Fruit fly (Drosophila melanogaster) whole organism, embryonic: ENCODE measurements around the gene Setx.
A peak's percentile ranks its signal among the peaks of the same experiment; 100 is the strongest.

Experiments
- Abd-B ChIP-seq: fragments of 200-800 bp; sonication (Bioruptor generic); optimal IDR thresholded peaks from 2 replicates; lab custom pipeline; 2018; ENCODE audit warnings: missing biosample characterization, mild to moderate bottlenecking, missing genetic modification characterization, moderate library complexity
- Atf-2 ChIP-seq: fragments of 200-800 bp; sonication (Bioruptor generic); optimal IDR thresholded peaks from 2 replicates; lab custom pipeline; 2016; ENCODE audit warnings: missing biosample characterization, missing genetic modification characterization
- B-H2 ChIP-seq: fragments of 200-800 bp; sonication (Bioruptor generic); optimal IDR thresholded peaks from 2 replicates; lab custom pipeline; 2018; ENCODE audit warnings: missing biosample characterization, mild to moderate bottlenecking, missing genetic modification characterization
- BEAF-32 ChIP-seq: fragments of 200-800 bp; sonication (Bioruptor generic); optimal IDR thresholded peaks from 3 replicates; lab custom pipeline; 2017; ENCODE audit warnings: missing biosample characterization, missing genetic modification characterization, mild to moderate bottlenecking, moderate library complexity, missing genetic modification reagents
- Blimp-1 ChIP-seq: fragments of 200-800 bp; sonication (Bioruptor generic); optimal IDR thresholded peaks from 3 replicates; lab custom pipeline; 2018; ENCODE audit warnings: missing biosample characterization, missing genetic modification characterization, mild to moderate bottlenecking, moderate library complexity, missing genetic modification reagents
- CG12769 ChIP-seq: fragments of 200-800 bp; sonication (Bioruptor generic); optimal IDR thresholded peaks from 2 replicates; lab custom pipeline; 2019; ENCODE audit warnings: missing biosample characterization, mild to moderate bottlenecking, missing genetic modification characterization, moderate library complexity
- CG14667 ChIP-seq: fragments of 200-800 bp; sonication (Bioruptor generic); IDR thresholded peaks from 2 replicates; pipeline ENCODE4 v1.3.6; 2022; ENCODE audit warnings: missing biosample characterization, missing genetic modification characterization
- CG15514 ChIP-seq: fragments of 200-800 bp; sonication (Bioruptor generic); optimal IDR thresholded peaks from 3 replicates; lab custom pipeline; 2017; ENCODE audit warnings: missing biosample characterization, missing genetic modification characterization, mild to moderate bottlenecking, moderate library complexity, missing genetic modification reagents
- CG16779 ChIP-seq: fragments of 200-800 bp; sonication (Bioruptor generic); IDR thresholded peaks from 2 replicates; pipeline ENCODE4 v1.3.6; 2022; ENCODE audit warnings: missing biosample characterization, missing genetic modification characterization
- CG2129 ChIP-seq: fragments of 200-800 bp; sonication (Bioruptor generic); IDR thresholded peaks from 2 replicates; pipeline ENCODE4 v1.3.6; 2022; ENCODE audit warnings: missing biosample characterization, missing genetic modification characterization; ENCODE audit not compliant: partially characterized antibody
- CG2202 ChIP-seq: fragments of 200-800 bp; sonication (Bioruptor generic); optimal IDR thresholded peaks from 2 replicates; lab custom pipeline; 2018; ENCODE audit warnings: missing biosample characterization, mild to moderate bottlenecking, missing genetic modification characterization
- CG31365 ChIP-seq: fragments of 200-800 bp; sonication (Bioruptor generic); optimal IDR thresholded peaks from 2 replicates; lab custom pipeline; 2018; ENCODE audit warnings: missing biosample characterization, mild to moderate bottlenecking, missing genetic modification characterization
- CG32532 ChIP-seq: fragments of 200-800 bp; sonication (Bioruptor generic); IDR thresholded peaks from 2 replicates; pipeline ENCODE4 v1.3.6; 2022; ENCODE audit warnings: missing biosample characterization, missing genetic modification characterization
- CG32767 ChIP-seq: fragments of 200-800 bp; sonication (Bioruptor generic); IDR thresholded peaks from 2 replicates; pipeline ENCODE4 v1.3.6; 2022; ENCODE audit warnings: missing biosample characterization, missing genetic modification characterization
- CG33557 ChIP-seq: fragments of 200-800 bp; sonication (Bioruptor generic); optimal IDR thresholded peaks from 2 replicates; lab custom pipeline; 2019; ENCODE audit warnings: missing biosample characterization, mild to moderate bottlenecking, missing genetic modification characterization, moderate library complexity
- CG4424 ChIP-seq: fragments of 200-800 bp; sonication (Bioruptor generic); optimal IDR thresholded peaks from 3 replicates; lab custom pipeline; 2016; ENCODE audit warnings: missing biosample characterization, missing genetic modification characterization
- CG9609 ChIP-seq: fragments of 200-800 bp; sonication (Bioruptor generic); optimal IDR thresholded peaks from 3 replicates; lab custom pipeline; 2016; ENCODE audit warnings: missing biosample characterization, missing genetic modification characterization
- Elba2 ChIP-seq: fragments of 200-800 bp; sonication (Bioruptor generic); optimal IDR thresholded peaks from 3 replicates; lab custom pipeline; 2016; ENCODE audit warnings: missing biosample characterization, missing genetic modification characterization
- H15 ChIP-seq: fragments of 200-800 bp; sonication (Bioruptor generic); IDR thresholded peaks from 3 replicates; pipeline ENCODE4 v1.3.6; 2022; ENCODE audit warnings: missing biosample characterization, missing genetic modification characterization
- Hr3 ChIP-seq: fragments of 200-800 bp; sonication (Bioruptor generic); optimal IDR thresholded peaks from 3 replicates; lab custom pipeline; 2016; ENCODE audit warnings: missing biosample characterization, missing genetic modification characterization
- Lhr ChIP-seq: fragments of 200-800 bp; sonication (Bioruptor generic); optimal IDR thresholded peaks from 3 replicates; lab custom pipeline; 2017; ENCODE audit warnings: mild to moderate bottlenecking, missing biosample characterization, missing genetic modification reagents, missing genetic modification characterization
- Myb ChIP-seq: fragments of 200-800 bp; sonication (Bioruptor generic); optimal IDR thresholded peaks from 2 replicates; lab custom pipeline; 2016; ENCODE audit warnings: missing biosample characterization, missing genetic modification characterization
- Rfx ChIP-seq: fragments of 200-800 bp; sonication (Bioruptor generic); IDR thresholded peaks from 2 replicates; pipeline ENCODE4 v1.3.6; 2022; ENCODE audit warnings: missing biosample characterization, missing genetic modification characterization
- Rx ChIP-seq: fragments of 200-800 bp; sonication (Bioruptor generic); IDR thresholded peaks from 2 replicates; pipeline ENCODE4 v1.3.6; 2022; ENCODE audit warnings: missing biosample characterization, missing genetic modification characterization
- Six4 ChIP-seq: fragments of 200-800 bp; sonication (Bioruptor generic); optimal IDR thresholded peaks from 2 replicates; lab custom pipeline; 2016; ENCODE audit warnings: missing biosample characterization, missing genetic modification characterization
- Trl ChIP-seq, 3 experiments: fragments of >200 bp in 2 of 3; fragments of 200-800 bp in 1 of 3; sonication (Bioruptor generic) in 1 of 3; optimal IDR thresholded peaks; 2 replicates in 1 of 3; 3 replicates in 2 of 3; lab custom pipeline; 2016 to 2017; ENCODE audit warnings: missing biosample characterization in 1 of 3, missing genetic modification characterization in 1 of 3
- Xbp1 ChIP-seq: fragments of 200-800 bp; sonication (Bioruptor generic); optimal IDR thresholded peaks from 3 replicates; lab custom pipeline; 2016; ENCODE audit warnings: missing biosample characterization, mild to moderate bottlenecking, missing genetic modification characterization
- chinmo ChIP-seq: fragments of 200-800 bp; sonication (Bioruptor generic); IDR thresholded peaks from 4 replicates; pipeline ENCODE4 v1.3.6; 2022; ENCODE audit warnings: missing biosample characterization, missing genetic modification characterization; ENCODE audit not compliant: partially characterized antibody
- crol ChIP-seq: fragments of 200-800 bp; sonication (Bioruptor generic); IDR thresholded peaks from 2 replicates; pipeline ENCODE4 v1.3.6; 2022; ENCODE audit warnings: missing biosample characterization, missing genetic modification characterization
- dimm ChIP-seq: fragments of 200-800 bp; sonication (Bioruptor generic); IDR thresholded peaks from 2 replicates; pipeline ENCODE4 v1.3.6; 2022; ENCODE audit warnings: missing biosample characterization, missing genetic modification characterization
- disco-r ChIP-seq: fragments of 200-800 bp; sonication (Bioruptor generic); optimal IDR thresholded peaks from 2 replicates; lab custom pipeline; 2016; ENCODE audit warnings: missing biosample characterization, missing genetic modification characterization
- dm ChIP-seq: fragments of 200-800 bp; sonication (Bioruptor generic); optimal IDR thresholded peaks from 3 replicates; lab custom pipeline; 2016; ENCODE audit warnings: missing biosample characterization, missing genetic modification characterization
- exex ChIP-seq: fragments of 200-800 bp; sonication (Bioruptor generic); optimal IDR thresholded peaks from 4 replicates; lab custom pipeline; 2018; ENCODE audit warnings: missing biosample characterization, mild to moderate bottlenecking, missing genetic modification characterization, moderate library complexity
- gem ChIP-seq: fragments of 200-800 bp; sonication (Bioruptor generic); optimal IDR thresholded peaks from 2 replicates; lab custom pipeline; 2019; ENCODE audit warnings: missing biosample characterization, mild to moderate bottlenecking, missing genetic modification characterization, moderate library complexity
- kah ChIP-seq: fragments of 200-800 bp; sonication (Bioruptor generic); optimal IDR thresholded peaks from 2 replicates; lab custom pipeline; 2018; ENCODE audit warnings: missing biosample characterization, mild to moderate bottlenecking, missing genetic modification characterization
- mld ChIP-seq: fragments of 200-800 bp; sonication (Bioruptor generic); IDR thresholded peaks from 3 replicates; pipeline ENCODE4 v1.3.6; 2022; ENCODE audit warnings: missing biosample characterization, missing genetic modification characterization; ENCODE audit not compliant: partially characterized antibody
- nom ChIP-seq: fragments of 200-800 bp; sonication (Bioruptor generic); optimal IDR thresholded peaks from 2 replicates; lab custom pipeline; 2017; ENCODE audit warnings: missing biosample characterization, missing genetic modification characterization, mild to moderate bottlenecking, moderate library complexity, missing genetic modification reagents
- pan ChIP-seq, 4 experiments: fragments of >200 bp in 3 of 4; fragments of 200-800 bp in 1 of 4; sonication (Bioruptor generic) in 1 of 4; optimal IDR thresholded peaks in 3 of 4; IDR thresholded peaks in 1 of 4; 2 replicates each; pipeline versions ENCODE4 v1.3.6 to Lab custom; 2017 to 2022; ENCODE audit warnings: missing biosample characterization in 2 of 4, missing genetic modification characterization in 2 of 4, mixed read lengths in 1 of 4
- pros ChIP-seq: fragments of 200-800 bp; sonication (Bioruptor generic); optimal IDR thresholded peaks from 3 replicates; lab custom pipeline; 2019; ENCODE audit warnings: missing biosample characterization, mild to moderate bottlenecking, missing genetic modification characterization, moderate library complexity
- seq ChIP-seq: fragments of 200-800 bp; sonication (Bioruptor generic); IDR thresholded peaks from 2 replicates; pipeline ENCODE4 v1.3.6; 2022; ENCODE audit warnings: missing biosample characterization, missing genetic modification characterization
- slp2 ChIP-seq: fragments of 200-800 bp; sonication (Bioruptor generic); optimal IDR thresholded peaks from 2 replicates; lab custom pipeline; 2016; ENCODE audit warnings: missing biosample characterization, missing genetic modification characterization
- stc ChIP-seq: fragments of 200-800 bp; sonication (Bioruptor generic); IDR thresholded peaks from 2 replicates; pipeline ENCODE4 v1.3.6; 2022; ENCODE audit warnings: missing biosample characterization, missing genetic modification characterization
- tio ChIP-seq: fragments of 200-800 bp; sonication (Bioruptor generic); optimal IDR thresholded peaks from 2 replicates; lab custom pipeline; 2017; ENCODE audit warnings: missing biosample characterization, missing genetic modification characterization, inconsistent platforms
- twi ChIP-seq: fragments of 200-800 bp; optimal IDR thresholded peaks from 2 replicates; lab custom pipeline; 2019; ENCODE audit warnings: missing biosample characterization, mild to moderate bottlenecking, missing genetic modification characterization, moderate library complexity
- zen2 ChIP-seq: fragments of 200-800 bp; sonication (Bioruptor generic); IDR thresholded peaks from 3 replicates; pipeline ENCODE4 v1.3.6; 2022; ENCODE audit warnings: missing biosample characterization, missing genetic modification characterization; ENCODE audit not compliant: partially characterized antibody
- zfh1 ChIP-seq: fragments of 200-800 bp; sonication (Bioruptor generic); IDR thresholded peaks from 3 replicates; pipeline ENCODE4 v1.3.6; 2022; ENCODE audit warnings: missing biosample characterization, missing genetic modification characterization

The Setx gene

dm6 chr3L:8150284-8150683, 13.0 kb upstream of the Setx start:
- TF ChIP-seq crol (GFP tag; lab: Robert Waterston, UW) (no peak), Atf-2 (GFP tag; lab: Kevin White, UChicago) (no peak), Blimp-1 (GFP tag; lab: Kevin White, UChicago) (peak; percentile 51), dimm (no peak), Hr3 (GFP tag; lab: Kevin White, UChicago) (no peak), dm (no peak)

- TF ChIP-seq seq (0 out of 2 replicates have a peak, but pooled peaks have one; percentile 6), tio (GFP tag; lab: Kevin White, UChicago) (no peak), CG12769 (peak; percentile 38), Six4 (GFP tag; lab: Kevin White, UChicago) (no peak), B-H2 (peak; percentile 5), gem (tag; lab: Kevin White, UChicago) (no peak), Trl (optimal IDR thresholded peaks at IDR 0.05; lab: Kevin White, UChicago) (peak; percentile 44 to 54), Trl (GFP tag; optimal IDR thresholded peaks at IDR 0.05; lab: Kevin White, UChicago) (no peak), chinmo (0 out of 4 replicates have a peak, but pooled peaks have one; percentile 50), nom (GFP tag; lab: Kevin White, UChicago) (peak; percentile 14), exex (tag; lab: Kevin White, UChicago) (peak; percentile 15), CG32767 (peak; percentile 22; the same call in 1 of the 2 replicates), zfh1 (0 out of 3 replicates have a peak, but pooled peaks have one; percentile 16), pan (optimal IDR thresholded peaks at IDR 0.05; lab: Kevin White, UChicago) (no peak), pan (GFP tag; optimal IDR thresholded peaks at IDR 0.05 in 1 of 2, IDR thresholded peaks at IDR 0.05 in 1 of 2) (peak in 1 of 2 experiments; percentile 20), CG32532 (GFP tag; lab: Robert Waterston, UW) (0 out of 2 replicates have a peak, but pooled peaks have one; percentile 27), CG4424 (no peak), Lhr (no peak), kah (GFP tag; lab: Kevin White, UChicago) (peak; percentile 81), Elba2 (GFP tag; lab: Kevin White, UChicago) (peak; percentile 69), CG14667 (GFP tag; lab: Robert Waterston, UW) (no peak), stc (no peak), pros (GFP tag; lab: Kevin White, UChicago) (no peak)
These were observed 8.8 kb downstream of the Setx start for dm6 chr3L:8128396-8129050.

dm6 chr3L:8127712-8128210, 9.5 kb downstream of the Setx start, which contains the start of the genes Cds and Uba2:
Cds (plus strand) TSS chr3L:8127762.
Uba2 (minus strand) TSS chr3L:8127818.
- TF ChIP-seq Abd-B (GFP tag; lab: Kevin White, UChicago) = peak; percentile 92
- peak; percentile 70 for TF ChIP-seq slp2 (GFP tag; lab: Kevin White, UChicago)
- peak; percentile 19 for TF ChIP-seq Myb (GFP tag; lab: Kevin White, UChicago)
- TF ChIP-seq mld (GFP tag; lab: Robert Waterston, UW) = no peak
- no peak for TF ChIP-seq zen2 (GFP tag; lab: Robert Waterston, UW)
- TF ChIP-seq CG16779 (GFP tag; lab: Robert Waterston, UW) = peak; percentile 87
- peak; percentile 81 for TF ChIP-seq CG9609 (GFP tag; lab: Kevin White, UChicago)
- peak; percentile 87 for TF ChIP-seq Rx (GFP tag; lab: Robert Waterston, UW)
- TF ChIP-seq H15 (GFP tag; lab: Robert Waterston, UW) = peak; percentile 78; the same call in 2 of the 3 replicates
- no peak for TF ChIP-seq CG2129 (GFP tag; lab: Robert Waterston, UW)
- peak; percentile 84 for TF ChIP-seq CG33557
- peak; percentile 53 for TF ChIP-seq BEAF-32 (GFP tag; lab: Kevin White, UChicago)
- peak; percentile 38 for TF ChIP-seq CG31365 (tag; lab: Kevin White, UChicago)
- TF ChIP-seq disco-r = peak; percentile 23
- TF ChIP-seq CG14667 (GFP tag; lab: Robert Waterston, UW) = peak; percentile 82
- peak; percentile 82 for TF ChIP-seq twi (tag; lab: Kevin White, UChicago)
- peak; percentile 88 for TF ChIP-seq CG2202
- TF ChIP-seq CG15514 = peak; percentile 94
- TF ChIP-seq Rfx (GFP tag; lab: Robert Waterston, UW) = peak; percentile 96
- TF ChIP-seq Xbp1 (GFP tag; lab: Kevin White, UChicago) = peak; percentile 95
